Worm (Caenorhabditis elegans) whole organism, L1 larva: ENCODE results near the gene F40G9.17.

ENCODE experiments used
- F16B12.6 ChIP-seq: fragments of 150-350 bp; optimal IDR thresholded peaks from 2 replicates; lab custom pipeline; 2014; ENCODE audit warnings: missing biosample characterization, missing genetic modification characterization
- alr-1 ChIP-seq: fragments of 200-800 bp; sonication (Bioruptor generic); optimal IDR thresholded peaks from 2 replicates; lab custom pipeline; 2018; ENCODE audit warnings: borderline replicate concordance, mild to moderate bottlenecking, missing genetic modification characterization, missing compliant biosample characterization
- ceh-63 ChIP-seq: fragments of 200-800 bp; sonication (Bioruptor generic); optimal IDR thresholded peaks from 2 replicates; lab custom pipeline; 2018; ENCODE audit warnings: mild to moderate bottlenecking, missing genetic modification characterization, missing compliant biosample characterization
- ceh-8 ChIP-seq: fragments of 200-800 bp; sonication (Bioruptor generic); optimal IDR thresholded peaks from 2 replicates; lab custom pipeline; 2018; ENCODE audit warnings: mild to moderate bottlenecking, missing genetic modification characterization, moderate library complexity, missing compliant biosample characterization
- ceh-82 ChIP-seq, 3 experiments: fragments of 150-350 bp in 1 of 3; sonication (generic microtip) in 2 of 3; optimal IDR thresholded peaks; 2 replicates each; lab custom pipeline; 2014 to 2017; ENCODE audit warnings: missing biosample characterization in 3 of 3, missing genetic modification characterization in 3 of 3
- ceh-88 ChIP-seq: fragments of 200-800 bp; sonication (Bioruptor generic); IDR thresholded peaks from 2 replicates; pipeline ENCODE4 v1.3.6; 2022; ENCODE audit warnings: missing genetic modification characterization, missing compliant biosample characterization
- ceh-90 ChIP-seq: sonication (generic microtip); optimal IDR thresholded peaks from 2 replicates; lab custom pipeline; 2016; ENCODE audit warnings: missing genetic modification characterization, missing compliant biosample characterization
- ces-1 ChIP-seq: fragments of 150-350 bp; optimal IDR thresholded peaks from 2 replicates; lab custom pipeline; 2014; ENCODE audit warnings: missing biosample characterization, missing genetic modification reagents, missing genetic modification characterization
- dsc-1 ChIP-seq: sonication (generic microtip); optimal IDR thresholded peaks from 2 replicates; lab custom pipeline; 2016; ENCODE audit warnings: mild to moderate bottlenecking, missing genetic modification characterization, missing compliant biosample characterization
- efl-1 ChIP-seq, 4 experiments: fragments of 150-350 bp; optimal IDR thresholded peaks in 3 of 4; peaks in 1 of 4; 1 replicate in 1 of 4; 2 replicates in 3 of 4; lab custom pipeline; 2014; ENCODE audit warnings: missing biosample characterization in 2 of 4, missing genetic modification characterization in 2 of 4, missing genetic modification reagents in 2 of 4
- fkh-8 ChIP-seq: sonication (generic microtip); optimal IDR thresholded peaks from 2 replicates; lab custom pipeline; 2016; ENCODE audit warnings: mild to moderate bottlenecking, missing genetic modification characterization, missing compliant biosample characterization
- fos-1 ChIP-seq: fragments of 150-350 bp; optimal IDR thresholded peaks from 2 replicates; lab custom pipeline; 2014; ENCODE audit warnings: missing biosample characterization, missing genetic modification characterization
- irx-1 ChIP-seq: sonication (generic microtip); optimal IDR thresholded peaks from 2 replicates; lab custom pipeline; 2016; ENCODE audit warnings: missing genetic modification characterization, missing compliant biosample characterization
- isw-1 ChIP-seq: fragments of 200-800 bp; sonication (Bioruptor generic); IDR thresholded peaks from 2 replicates; pipeline ENCODE4 v1.3.6; 2022; ENCODE audit warnings: missing genetic modification characterization, missing compliant biosample characterization
- jun-1 ChIP-seq: fragments of 150-350 bp; optimal IDR thresholded peaks from 2 replicates; lab custom pipeline; 2014; ENCODE audit warnings: missing biosample characterization, missing genetic modification reagents, missing genetic modification characterization
- lin-13 ChIP-seq: fragments of 150-350 bp; optimal IDR thresholded peaks from 2 replicates; lab custom pipeline; 2014; ENCODE audit warnings: missing biosample characterization, missing genetic modification reagents, missing genetic modification characterization
- lin-15B ChIP-seq: fragments of 150-350 bp; sonication (generic microtip); optimal IDR thresholded peaks from 3 replicates; lab custom pipeline; 2014; ENCODE audit warnings: missing biosample characterization, missing genetic modification characterization
- lin-35 ChIP-seq, 2 experiments: fragments of 150-350 bp; optimal IDR thresholded peaks; 2 replicates each; lab custom pipeline; 2014; ENCODE audit warnings: missing biosample characterization in 2 of 2, missing genetic modification characterization in 2 of 2, missing genetic modification reagents in 2 of 2
- lin-39 ChIP-seq: fragments of 150-350 bp; optimal IDR thresholded peaks from 2 replicates; lab custom pipeline; 2014; ENCODE audit warnings: missing biosample characterization, missing genetic modification reagents, missing genetic modification characterization
- lir-3 ChIP-seq: sonication (generic microtip); optimal IDR thresholded peaks from 2 replicates; lab custom pipeline; 2016; ENCODE audit warnings: mild to moderate bottlenecking, missing genetic modification characterization, moderate library complexity, missing compliant biosample characterization; ENCODE audit not compliant: poor library complexity
- nhr-12 ChIP-seq: sonication (generic microtip); optimal IDR thresholded peaks from 2 replicates; lab custom pipeline; 2017; ENCODE audit warnings: missing biosample characterization, missing genetic modification characterization
- nhr-19 ChIP-seq: fragments of 200-800 bp; sonication (Bioruptor generic); conservative IDR thresholded peaks from 2 replicates; pipeline ENCODE4 v1.3.6; 2022; ENCODE audit warnings: missing genetic modification characterization, missing compliant biosample characterization
- nhr-28 ChIP-seq: fragments of 150-350 bp; optimal IDR thresholded peaks from 2 replicates; lab custom pipeline; 2014; ENCODE audit warnings: missing biosample characterization, missing genetic modification characterization
- nhr-71 ChIP-seq: sonication (generic microtip); optimal IDR thresholded peaks from 2 replicates; lab custom pipeline; 2016; ENCODE audit warnings: mild to moderate bottlenecking, missing genetic modification characterization, moderate library complexity, missing compliant biosample characterization
- nhr-76 ChIP-seq: sonication (generic microtip); optimal IDR thresholded peaks from 2 replicates; lab custom pipeline; 2017; ENCODE audit warnings: missing biosample characterization, missing genetic modification characterization
- nhr-85 ChIP-seq: sonication (generic microtip); peaks from one replicate; lab custom pipeline; 2016; ENCODE audit warnings: missing genetic modification characterization, inconsistent platforms, missing compliant biosample characterization
- nhr-90 ChIP-seq: sonication (generic microtip); optimal IDR thresholded peaks from 2 replicates; lab custom pipeline; 2016; ENCODE audit warnings: mild to moderate bottlenecking, missing genetic modification characterization, missing compliant biosample characterization; ENCODE audit not compliant: poor library complexity
- pax-3 ChIP-seq: fragments of 200-800 bp; sonication (Bioruptor generic); optimal IDR thresholded peaks from 2 replicates; lab custom pipeline; 2018; ENCODE audit warnings: mild to moderate bottlenecking, missing genetic modification characterization, moderate library complexity, missing compliant biosample characterization
- pqm-1 ChIP-seq: sonication (generic microtip); optimal IDR thresholded peaks from 3 replicates; lab custom pipeline; 2017; ENCODE audit warnings: missing biosample characterization, missing genetic modification characterization
- skn-1 ChIP-seq: fragments of 150-350 bp; optimal IDR thresholded peaks from 2 replicates; lab custom pipeline; 2014; ENCODE audit warnings: missing biosample characterization, missing genetic modification characterization
- sox-4 ChIP-seq: sonication (generic microtip); optimal IDR thresholded peaks from 2 replicates; lab custom pipeline; 2016; ENCODE audit warnings: missing genetic modification characterization, missing compliant biosample characterization
- sptf-1 ChIP-seq: fragments of 150-350 bp; optimal IDR thresholded peaks from 2 replicates; lab custom pipeline; 2014; ENCODE audit warnings: missing biosample characterization, missing genetic modification characterization
- tlp-1 ChIP-seq: fragments of 150-350 bp; optimal IDR thresholded peaks from 2 replicates; lab custom pipeline; 2014; ENCODE audit warnings: missing biosample characterization, missing genetic modification characterization
- unc-30 ChIP-seq: sonication (generic microtip); optimal IDR thresholded peaks from 2 replicates; lab custom pipeline; 2017; ENCODE audit warnings: missing biosample characterization, missing genetic modification characterization
- unc-62 ChIP-seq: fragments of 150-350 bp; optimal IDR thresholded peaks from 2 replicates; lab custom pipeline; 2014; ENCODE audit warnings: missing biosample characterization, missing genetic modification reagents, missing genetic modification characterization
- vab-15 ChIP-seq: sonication (generic microtip); optimal IDR thresholded peaks from 2 replicates; lab custom pipeline; 2017; ENCODE audit warnings: missing genotype, mild to moderate bottlenecking, missing genetic modification characterization, missing compliant biosample characterization

Gene F40G9.17

DNA sequence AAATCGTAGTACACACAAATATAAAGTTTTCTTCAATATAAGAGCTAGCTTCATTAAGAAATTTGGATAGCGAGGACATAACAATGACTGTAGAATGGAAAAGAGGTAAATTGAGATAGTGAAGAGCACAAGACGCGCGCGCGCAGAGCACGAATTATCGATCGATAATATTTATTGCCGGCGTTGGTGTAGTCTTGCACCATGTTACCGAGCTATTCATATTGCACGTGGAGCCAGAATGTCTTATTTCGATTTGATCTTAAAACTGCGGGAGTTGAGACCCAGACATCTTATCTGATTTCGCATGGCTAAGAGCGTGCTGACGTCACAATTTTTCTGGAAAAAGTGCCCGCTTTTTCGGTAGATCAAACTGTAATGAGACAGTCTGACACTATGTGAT, 24.8 kb upstream of the F40G9.17 start, which contains the start of gene F40G9.18:
TSS of gene F40G9.18 (minus strand) at position 101 of the 400 bp plus-strand sequence.
- TF ChIP-seq ceh-8 (GFP tag; lab: Kevin White, UChicago) (no peak), ceh-90 (tag; lab: Kevin White, UChicago) (no peak), tlp-1 (tag; lab: Kevin White, UChicago) (no peak), nhr-19 (GFP tag; lab: Robert Waterston, UW) (no peak), ceh-82 (tag; optimal IDR thresholded peaks at IDR 0.05; lab: Kevin White, UChicago) (no peak), alr-1 (tag; lab: Kevin White, UChicago) (no peak), jun-1 (tag; lab: Kevin White, UChicago) (no peak), nhr-71 (no peak), lin-35 (GFP tag; optimal IDR thresholded peaks at IDR 0.05; lab: Kevin White, UChicago) (no peak), ces-1 (GFP tag; lab: Kevin White, UChicago) (no peak), unc-62 (GFP tag; lab: Kevin White, UChicago) (no peak), skn-1 (no peak), lir-3 (tag; lab: Kevin White, UChicago) (no peak), ceh-88 (GFP tag; lab: Robert Waterston, UW) (no peak), vab-15 (tag; lab: Kevin White, UChicago) (no peak), ceh-63 (GFP tag; lab: Kevin White, UChicago) (no peak), lin-15B (no peak), sptf-1 (tag; lab: Kevin White, UChicago) (no peak), isw-1 (GFP tag; lab: Robert Waterston, UW) (no peak), sox-4 (no peak)

- TF ChIP-seq lin-39 (tag; lab: Kevin White, UChicago) (no peak), isw-1 (GFP tag; lab: Robert Waterston, UW) (no peak), nhr-90 (no peak), sox-4 (no peak), dsc-1 (tag; lab: Kevin White, UChicago) (no peak)
Observed at ce11 chrIII:171617-172016, 22.6 kb upstream of the F40G9.17 start, which contains the start of the genes F40G9.9 and F40G9.12. Gene F40G9.9, minus strand, starts transcription at chrIII:171717. Gene F40G9.12, plus strand, starts transcription at chrIII:171847.

DNA sequence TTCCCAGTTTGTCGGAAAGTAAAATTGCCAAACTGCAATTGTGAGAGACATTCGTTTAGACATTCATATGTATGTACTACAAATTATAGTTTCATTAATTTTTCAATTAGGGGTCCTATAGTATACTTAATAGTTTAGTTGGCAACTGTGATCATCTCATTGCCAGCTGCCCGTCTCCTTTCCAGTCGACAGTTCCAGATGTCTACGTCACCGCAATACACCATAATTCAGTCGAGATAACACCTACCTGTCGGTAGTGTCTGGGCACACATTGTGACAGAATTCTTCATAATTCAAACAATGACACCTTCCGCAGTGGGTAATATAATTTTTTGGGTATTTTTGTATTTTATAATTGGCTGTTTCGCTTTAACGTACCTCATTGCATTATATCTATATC, 20.8 kb upstream of the F40G9.17 start, which contains the start of gene F40G9.19:
TSS of gene F40G9.19 (plus strand) at position 301 of the 400 bp plus-strand sequence.
- TF ChIP-seq lin-15B (no peak), unc-30 (no peak), skn-1 (no peak), sptf-1 (tag; lab: Kevin White, UChicago) (no peak), efl-1 (optimal IDR thresholded peaks at IDR 0.05; lab: Kevin White, UChicago) (no peak), efl-1 (GFP tag; optimal IDR thresholded peaks at IDR 0.05 in 1 of 2; lab: Kevin White, UChicago) (no peak), fos-1 (tag; lab: Kevin White, UChicago) (no peak), fkh-8 (tag; lab: Kevin White, UChicago) (no peak), nhr-76 (tag; lab: Kevin White, UChicago) (no peak), pqm-1 (tag; lab: Kevin White, UChicago) (no peak), irx-1 (tag; lab: Kevin White, UChicago) (no peak)

ce11 chrIII:175733-176132, 18.5 kb upstream of the F40G9.17 start, which contains the start of gene clec-148:
Gene clec-148, minus strand, starts transcription at chrIII:175833.
- TF ChIP-seq nhr-12 (tag; lab: Kevin White, UChicago) (no peak), nhr-85 (no peak), ceh-82 (tag; optimal IDR thresholded peaks at IDR 0.05; lab: Kevin White, UChicago) (no peak), nhr-28 (tag; lab: Kevin White, UChicago) (no peak), pax-3 (no peak), alr-1 (tag; lab: Kevin White, UChicago) (no peak), lin-13 (GFP tag; lab: Kevin White, UChicago) (no peak), isw-1 (GFP tag; lab: Robert Waterston, UW) (no peak), F16B12.6 (tag; lab: Kevin White, UChicago) (no peak)
